Worm (Caenorhabditis elegans) whole organism, L1 larva: ENCODE measurements around the gene R10D12.6.

Source experiments
- C04F5.9 ChIP-seq: sonication (generic microtip); optimal IDR thresholded peaks from 2 replicates; lab custom pipeline; 2016; ENCODE audit warnings: missing genetic modification characterization, missing compliant biosample characterization
- F16B12.6 ChIP-seq: fragments of 150-350 bp; optimal IDR thresholded peaks from 2 replicates; lab custom pipeline; 2014; ENCODE audit warnings: missing biosample characterization, missing genetic modification characterization
- Y116A8C.19 ChIP-seq: sonication (generic microtip); optimal IDR thresholded peaks from 2 replicates; lab custom pipeline; 2016; ENCODE audit warnings: missing compliant biosample characterization, missing genetic modification characterization, borderline replicate concordance
- ceh-63 ChIP-seq: fragments of 200-800 bp; sonication (Bioruptor generic); optimal IDR thresholded peaks from 2 replicates; lab custom pipeline; 2018; ENCODE audit warnings: mild to moderate bottlenecking, missing genetic modification characterization, missing compliant biosample characterization
- ceh-8 ChIP-seq: fragments of 200-800 bp; sonication (Bioruptor generic); optimal IDR thresholded peaks from 2 replicates; lab custom pipeline; 2018; ENCODE audit warnings: mild to moderate bottlenecking, missing genetic modification characterization, moderate library complexity, missing compliant biosample characterization
- ceh-82 ChIP-seq, 3 experiments: fragments of 150-350 bp in 1 of 3; sonication (generic microtip) in 2 of 3; optimal IDR thresholded peaks; 2 replicates each; lab custom pipeline; 2014 to 2017; ENCODE audit warnings: missing biosample characterization in 3 of 3, missing genetic modification characterization in 3 of 3
- efl-1 ChIP-seq, 4 experiments: fragments of 150-350 bp; optimal IDR thresholded peaks in 3 of 4; peaks in 1 of 4; 1 replicate in 1 of 4; 2 replicates in 3 of 4; lab custom pipeline; 2014; ENCODE audit warnings: missing biosample characterization in 2 of 4, missing genetic modification characterization in 2 of 4, missing genetic modification reagents in 2 of 4
- elt-3 ChIP-seq, 6 experiments: fragments of 150-350 bp in 1 of 6; sonication (generic microtip); optimal IDR thresholded peaks; 2 replicates each; lab custom pipeline; 2017 to 2018; ENCODE audit warnings: missing biosample characterization in 6 of 6, missing genetic modification characterization in 6 of 6, inconsistent platforms in 1 of 6
- ets-5 ChIP-seq: fragments of 200-800 bp; sonication (Bioruptor generic); IDR thresholded peaks from 2 replicates; pipeline ENCODE4 v1.3.6; 2022; ENCODE audit warnings: missing genetic modification characterization, missing compliant biosample characterization
- fkh-4 ChIP-seq: sonication (generic microtip); optimal IDR thresholded peaks from 2 replicates; lab custom pipeline; 2016; ENCODE audit warnings: missing compliant biosample characterization, missing genetic modification characterization, borderline replicate concordance
- grh-1 ChIP-seq: fragments of 200-800 bp; sonication (Bioruptor generic); IDR thresholded peaks from 2 replicates; pipeline ENCODE4 v1.3.6; 2022; ENCODE audit warnings: missing genetic modification reagents, missing genetic modification characterization, missing compliant biosample characterization
- isw-1 ChIP-seq: fragments of 200-800 bp; sonication (Bioruptor generic); IDR thresholded peaks from 2 replicates; pipeline ENCODE4 v1.3.6; 2022; ENCODE audit warnings: missing genetic modification characterization, missing compliant biosample characterization
- lin-15B ChIP-seq: fragments of 150-350 bp; sonication (generic microtip); optimal IDR thresholded peaks from 3 replicates; lab custom pipeline; 2014; ENCODE audit warnings: missing biosample characterization, missing genetic modification characterization
- lin-39 ChIP-seq: fragments of 150-350 bp; optimal IDR thresholded peaks from 2 replicates; lab custom pipeline; 2014; ENCODE audit warnings: missing biosample characterization, missing genetic modification reagents, missing genetic modification characterization
- lir-3 ChIP-seq: sonication (generic microtip); optimal IDR thresholded peaks from 2 replicates; lab custom pipeline; 2016; ENCODE audit warnings: mild to moderate bottlenecking, missing genetic modification characterization, moderate library complexity, missing compliant biosample characterization; ENCODE audit not compliant: poor library complexity
- mef-2 ChIP-seq: fragments of 150-350 bp; optimal IDR thresholded peaks from 2 replicates; lab custom pipeline; 2014; ENCODE audit warnings: missing biosample characterization, missing genetic modification characterization
- nhr-11 ChIP-seq: fragments of 150-350 bp; optimal IDR thresholded peaks from 2 replicates; lab custom pipeline; 2014; ENCODE audit warnings: missing biosample characterization, missing genetic modification characterization
- nhr-12 ChIP-seq: sonication (generic microtip); optimal IDR thresholded peaks from 2 replicates; lab custom pipeline; 2017; ENCODE audit warnings: missing biosample characterization, missing genetic modification characterization
- nhr-19 ChIP-seq: fragments of 200-800 bp; sonication (Bioruptor generic); conservative IDR thresholded peaks from 2 replicates; pipeline ENCODE4 v1.3.6; 2022; ENCODE audit warnings: missing genetic modification characterization, missing compliant biosample characterization
- nhr-20 ChIP-seq: sonication (generic microtip); optimal IDR thresholded peaks from 2 replicates; lab custom pipeline; 2016; ENCODE audit warnings: mild to moderate bottlenecking, missing genetic modification characterization, missing compliant biosample characterization
- nhr-237 ChIP-seq: fragments of 150-350 bp; optimal IDR thresholded peaks from 2 replicates; lab custom pipeline; 2014; ENCODE audit warnings: missing biosample characterization, missing genetic modification characterization
- nhr-47 ChIP-seq: sonication (generic microtip); optimal IDR thresholded peaks from 2 replicates; lab custom pipeline; 2016; ENCODE audit warnings: mild to moderate bottlenecking, missing genetic modification characterization, moderate library complexity, missing compliant biosample characterization
- nhr-71 ChIP-seq: sonication (generic microtip); optimal IDR thresholded peaks from 2 replicates; lab custom pipeline; 2016; ENCODE audit warnings: mild to moderate bottlenecking, missing genetic modification characterization, moderate library complexity, missing compliant biosample characterization
- nhr-77 ChIP-seq: fragments of 150-350 bp; optimal IDR thresholded peaks from 2 replicates; lab custom pipeline; 2014; ENCODE audit warnings: missing biosample characterization, missing genetic modification characterization
- pqm-1 ChIP-seq: sonication (generic microtip); optimal IDR thresholded peaks from 3 replicates; lab custom pipeline; 2017; ENCODE audit warnings: missing biosample characterization, missing genetic modification characterization
- sptf-1 ChIP-seq: fragments of 150-350 bp; optimal IDR thresholded peaks from 2 replicates; lab custom pipeline; 2014; ENCODE audit warnings: missing biosample characterization, missing genetic modification characterization
- swsn-7 ChIP-seq: sonication (generic microtip); optimal IDR thresholded peaks from 2 replicates; lab custom pipeline; 2016; ENCODE audit warnings: missing genetic modification characterization, missing compliant biosample characterization
- tbx-2 ChIP-seq: sonication (generic microtip); optimal IDR thresholded peaks from 2 replicates; lab custom pipeline; 2016; ENCODE audit warnings: missing genetic modification characterization, missing compliant biosample characterization
- unc-130 ChIP-seq: fragments of 150-350 bp; optimal IDR thresholded peaks from 2 replicates; lab custom pipeline; 2017; ENCODE audit warnings: missing biosample characterization, missing genetic modification characterization, inconsistent platforms
- unc-62 ChIP-seq: fragments of 150-350 bp; optimal IDR thresholded peaks from 2 replicates; lab custom pipeline; 2014; ENCODE audit warnings: missing biosample characterization, missing genetic modification reagents, missing genetic modification characterization
- unc-86 ChIP-seq: sonication (generic microtip); optimal IDR thresholded peaks from 2 replicates; lab custom pipeline; 2016; ENCODE audit warnings: missing genetic modification characterization, missing compliant biosample characterization
- vab-15 ChIP-seq: sonication (generic microtip); optimal IDR thresholded peaks from 2 replicates; lab custom pipeline; 2017; ENCODE audit warnings: missing genotype, mild to moderate bottlenecking, missing genetic modification characterization, missing compliant biosample characterization

Gene R10D12.6

DNA sequence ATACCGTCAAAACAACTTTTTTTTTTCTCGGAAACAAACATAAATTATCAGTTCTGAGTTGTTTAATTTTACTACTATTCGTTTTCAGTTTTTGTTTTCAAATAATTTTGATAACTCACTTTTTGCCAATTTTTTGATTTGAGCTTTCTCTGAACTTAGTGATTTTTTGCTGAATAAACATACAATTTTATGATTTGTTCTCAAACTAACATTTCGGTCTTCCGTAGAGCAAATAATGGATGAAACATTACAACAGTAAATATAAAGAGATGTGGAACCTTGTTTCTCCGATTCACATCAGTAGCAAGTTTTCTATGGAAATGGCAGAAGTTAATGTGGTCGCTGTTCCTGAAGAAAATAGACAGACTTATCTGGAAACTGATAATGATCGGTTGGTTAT lies 642 bp downstream of the R10D12.6 start, which contains the start of gene R10D12.7:
TSS of gene R10D12.7 (plus strand) at position 301 of the 400 bp plus-strand sequence.
- no peak for TF ChIP-seq ceh-8
- TF ChIP-seq nhr-47 (tag; lab: Kevin White, UChicago): no peak
- no peak for TF ChIP-seq lin-15B (tag; lab: Kevin White, UChicago)
- no peak for TF ChIP-seq pqm-1 (tag; lab: Kevin White, UChicago)
- TF ChIP-seq C04F5.9 (tag; lab: Kevin White, UChicago): no peak
- TF ChIP-seq grh-1 (GFP tag; lab: Robert Waterston, UW): no peak
- no peak for TF ChIP-seq nhr-237 (tag; lab: Kevin White, UChicago)
- no peak for TF ChIP-seq lir-3 (tag; lab: Kevin White, UChicago)
- TF ChIP-seq nhr-20 (tag; lab: Kevin White, UChicago): no peak
- TF ChIP-seq ceh-82 (tag; optimal IDR thresholded peaks at IDR 0.05; lab: Kevin White, UChicago): no peak
- TF ChIP-seq tbx-2 (tag; lab: Kevin White, UChicago): no peak
- no peak for TF ChIP-seq F16B12.6 (tag; lab: Kevin White, UChicago)
- TF ChIP-seq nhr-19 (GFP tag; lab: Robert Waterston, UW): no peak
- TF ChIP-seq swsn-7: no peak
- TF ChIP-seq nhr-77: no peak
- no peak for TF ChIP-seq lin-39 (tag; lab: Kevin White, UChicago)
- no peak for TF ChIP-seq unc-130 (tag; lab: Kevin White, UChicago)
- no peak for TF ChIP-seq unc-86

- TF ChIP-seq unc-62 (GFP tag; lab: Kevin White, UChicago) (no peak), nhr-11 (tag; lab: Kevin White, UChicago) (no peak), elt-3 (tag; optimal IDR thresholded peaks at IDR 0.05; lab: Kevin White, UChicago) (peak in 1 of 6 experiments; percentile 45), efl-1 (optimal IDR thresholded peaks at IDR 0.05; lab: Kevin White, UChicago) (no peak), efl-1 (GFP tag; optimal IDR thresholded peaks at IDR 0.05 in 1 of 2; lab: Kevin White, UChicago) (peak in 1 of 2 experiments; percentile 35)
Observed at ce11 chrV:13953191-13953590, 4.1 kb downstream of the R10D12.6 start, which contains the start of gene R10D12.8. Gene R10D12.8 (minus strand): TSS chrV:13953291.

ce11 chrV:13954056-13954455 lies 4.9 kb downstream of the R10D12.6 start, which contains the start of gene swt-6:
Gene swt-6 (plus strand): TSS chrV:13954356.
- TF ChIP-seq Y116A8C.19 (tag; lab: Kevin White, UChicago): no peak
- TF ChIP-seq nhr-12 (tag; lab: Kevin White, UChicago): no peak
- no peak for TF ChIP-seq efl-1 (optimal IDR thresholded peaks at IDR 0.05; lab: Kevin White, UChicago)
- TF ChIP-seq efl-1 (GFP tag; optimal IDR thresholded peaks at IDR 0.05 in 1 of 2; lab: Kevin White, UChicago): peak in 1 of 2 experiments; percentile 22

ce11 chrV:13955370-13956089 lies 6.4 kb downstream of the R10D12.6 start:
- TF ChIP-seq efl-1 (optimal IDR thresholded peaks at IDR 0.05; lab: Kevin White, UChicago): no peak
- TF ChIP-seq efl-1 (GFP tag; optimal IDR thresholded peaks at IDR 0.05 in 1 of 2; lab: Kevin White, UChicago): no peak
- TF ChIP-seq nhr-71 (tag; lab: Kevin White, UChicago): no peak
- no peak for TF ChIP-seq C04F5.9 (tag; lab: Kevin White, UChicago)
- no peak for TF ChIP-seq pqm-1 (tag; lab: Kevin White, UChicago)
- TF ChIP-seq lin-15B (tag; lab: Kevin White, UChicago): no peak
- no peak for TF ChIP-seq sptf-1 (tag; lab: Kevin White, UChicago)
- TF ChIP-seq ets-5 (GFP tag; lab: Robert Waterston, UW): no peak
- TF ChIP-seq nhr-47 (tag; lab: Kevin White, UChicago): no peak
- no peak for TF ChIP-seq ceh-63 (GFP tag; lab: Kevin White, UChicago)
- TF ChIP-seq mef-2 (tag; lab: Kevin White, UChicago): no peak
- TF ChIP-seq isw-1 (GFP tag; lab: Robert Waterston, UW): no peak
- no peak for TF ChIP-seq vab-15 (tag; lab: Kevin White, UChicago)
- TF ChIP-seq, all 84 proteins: peak for 0

DNA sequence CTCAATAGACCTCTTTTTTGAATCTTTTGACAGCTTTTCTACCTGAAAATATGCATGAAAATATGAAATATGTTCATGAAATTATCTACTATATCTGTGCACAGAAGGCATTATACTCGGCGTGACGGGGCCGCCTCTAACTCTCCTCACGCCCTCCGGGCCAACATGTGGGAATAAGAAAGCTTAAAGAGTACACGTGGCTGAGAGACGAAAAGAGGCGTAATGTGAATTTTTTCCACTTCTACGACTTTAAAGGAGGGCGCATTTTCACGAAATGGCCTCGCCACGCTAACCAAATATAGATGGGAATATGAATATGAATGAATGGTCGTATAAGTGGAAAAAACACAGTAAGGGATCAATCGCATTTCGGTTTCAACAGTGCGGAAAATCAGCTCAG lies 8.6 kb downstream of the R10D12.6 start:
- no peak for TF ChIP-seq fkh-4 (tag; lab: Kevin White, UChicago)
